Fruit fly (Drosophila melanogaster): ENCODE results near the gene CG3529.

dm6 chr3L:9417288-9417687 is 29.4 kb upstream of the CG3529 start, which contains the start of gene CG3982:
- TF ChIP-seq CG3032 (tag; optimal IDR thresholded peaks at IDR 0.05) (no peak), CG6276 (GFP tag; optimal IDR thresholded peaks at IDR 0.05) (no peak), Eip78C (GFP tag) (no peak), Met (GFP tag; optimal IDR thresholded peaks at IDR 0.05) (no peak), fd85E (GFP tag; optimal IDR thresholded peaks at IDR 0.05) (no peak), OdsH (GFP tag; optimal IDR thresholded peaks at IDR 0.05) (no peak)
